Worm (Caenorhabditis elegans) whole organism, L1 larva: ENCODE results near the gene F18A1.1.

Source experiments
- C04F5.9 ChIP-seq: sonication (generic microtip); optimal IDR thresholded peaks from 2 replicates; lab custom pipeline; 2016; ENCODE audit warnings: missing genetic modification characterization, missing compliant biosample characterization
- C16A3.4 ChIP-seq: fragments of 150-350 bp; optimal IDR thresholded peaks from 2 replicates; lab custom pipeline; 2014; ENCODE audit warnings: missing biosample characterization, missing genetic modification characterization
- C34B4.2 ChIP-seq: sonication (generic microtip); optimal IDR thresholded peaks from 2 replicates; lab custom pipeline; 2017; ENCODE audit warnings: mild to moderate bottlenecking, missing genetic modification characterization, missing compliant biosample characterization
- F16B12.6 ChIP-seq: fragments of 150-350 bp; optimal IDR thresholded peaks from 2 replicates; lab custom pipeline; 2014; ENCODE audit warnings: missing biosample characterization, missing genetic modification characterization
- ama-1 ChIP-seq: fragments of 150-350 bp; optimal IDR thresholded peaks from 2 replicates; lab custom pipeline; 2014
- blmp-1 ChIP-seq: fragments of 150-350 bp; optimal IDR thresholded peaks from 2 replicates; lab custom pipeline; 2014; ENCODE audit warnings: missing biosample characterization, missing genetic modification characterization
- ceh-82 ChIP-seq, 3 experiments: fragments of 150-350 bp in 1 of 3; sonication (generic microtip) in 2 of 3; optimal IDR thresholded peaks; 2 replicates each; lab custom pipeline; 2014 to 2017; ENCODE audit warnings: missing biosample characterization in 3 of 3, missing genetic modification characterization in 3 of 3
- ceh-88 ChIP-seq: fragments of 200-800 bp; sonication (Bioruptor generic); IDR thresholded peaks from 2 replicates; pipeline ENCODE4 v1.3.6; 2022; ENCODE audit warnings: missing genetic modification characterization, missing compliant biosample characterization
- ceh-90 ChIP-seq: sonication (generic microtip); optimal IDR thresholded peaks from 2 replicates; lab custom pipeline; 2016; ENCODE audit warnings: missing genetic modification characterization, missing compliant biosample characterization
- ces-1 ChIP-seq: fragments of 150-350 bp; optimal IDR thresholded peaks from 2 replicates; lab custom pipeline; 2014; ENCODE audit warnings: missing biosample characterization, missing genetic modification reagents, missing genetic modification characterization
- dsc-1 ChIP-seq: sonication (generic microtip); optimal IDR thresholded peaks from 2 replicates; lab custom pipeline; 2016; ENCODE audit warnings: mild to moderate bottlenecking, missing genetic modification characterization, missing compliant biosample characterization
- efl-1 ChIP-seq, 4 experiments: fragments of 150-350 bp; optimal IDR thresholded peaks in 3 of 4; peaks in 1 of 4; 1 replicate in 1 of 4; 2 replicates in 3 of 4; lab custom pipeline; 2014; ENCODE audit warnings: missing biosample characterization in 2 of 4, missing genetic modification characterization in 2 of 4, missing genetic modification reagents in 2 of 4
- efl-3 ChIP-seq: fragments of 200-800 bp; sonication (Bioruptor generic); optimal IDR thresholded peaks from 2 replicates; lab custom pipeline; 2018; ENCODE audit warnings: mild to moderate bottlenecking, missing genetic modification characterization, missing compliant biosample characterization
- elt-2 ChIP-seq: sonication (generic microtip); optimal IDR thresholded peaks from 2 replicates; lab custom pipeline; 2016; ENCODE audit warnings: missing genetic modification characterization, mild to moderate bottlenecking, inconsistent platforms, missing compliant biosample characterization, missing genetic modification reagents
- grh-1 ChIP-seq: fragments of 200-800 bp; sonication (Bioruptor generic); IDR thresholded peaks from 2 replicates; pipeline ENCODE4 v1.3.6; 2022; ENCODE audit warnings: missing genetic modification reagents, missing genetic modification characterization, missing compliant biosample characterization
- irx-1 ChIP-seq: sonication (generic microtip); optimal IDR thresholded peaks from 2 replicates; lab custom pipeline; 2016; ENCODE audit warnings: missing genetic modification characterization, missing compliant biosample characterization
- isw-1 ChIP-seq: fragments of 200-800 bp; sonication (Bioruptor generic); IDR thresholded peaks from 2 replicates; pipeline ENCODE4 v1.3.6; 2022; ENCODE audit warnings: missing genetic modification characterization, missing compliant biosample characterization
- lin-14 ChIP-seq: fragments of 200-800 bp; sonication (Bioruptor generic); optimal IDR thresholded peaks from 2 replicates; lab custom pipeline; 2018; ENCODE audit warnings: mild to moderate bottlenecking, missing genetic modification characterization, moderate library complexity, missing compliant biosample characterization
- lin-35 ChIP-seq, 2 experiments: fragments of 150-350 bp; optimal IDR thresholded peaks; 2 replicates each; lab custom pipeline; 2014; ENCODE audit warnings: missing biosample characterization in 2 of 2, missing genetic modification characterization in 2 of 2, missing genetic modification reagents in 2 of 2
- lsy-2 ChIP-seq, 2 experiments: fragments of 150-350 bp; optimal IDR thresholded peaks; 2 replicates each; lab custom pipeline; 2014; ENCODE audit warnings: missing biosample characterization in 2 of 2, missing genetic modification characterization in 2 of 2
- mep-1 ChIP-seq: fragments of 150-350 bp; optimal IDR thresholded peaks from 2 replicates; lab custom pipeline; 2014; ENCODE audit warnings: missing biosample characterization, missing genetic modification characterization
- nhr-20 ChIP-seq: sonication (generic microtip); optimal IDR thresholded peaks from 2 replicates; lab custom pipeline; 2016; ENCODE audit warnings: mild to moderate bottlenecking, missing genetic modification characterization, missing compliant biosample characterization
- nhr-237 ChIP-seq: fragments of 150-350 bp; optimal IDR thresholded peaks from 2 replicates; lab custom pipeline; 2014; ENCODE audit warnings: missing biosample characterization, missing genetic modification characterization
- nhr-71 ChIP-seq: sonication (generic microtip); optimal IDR thresholded peaks from 2 replicates; lab custom pipeline; 2016; ENCODE audit warnings: mild to moderate bottlenecking, missing genetic modification characterization, moderate library complexity, missing compliant biosample characterization
- nhr-84 ChIP-seq: sonication (generic microtip); optimal IDR thresholded peaks from 2 replicates; lab custom pipeline; 2017; ENCODE audit warnings: missing biosample characterization, missing genetic modification characterization
- nhr-85 ChIP-seq: sonication (generic microtip); peaks from one replicate; lab custom pipeline; 2016; ENCODE audit warnings: missing genetic modification characterization, inconsistent platforms, missing compliant biosample characterization
- nhr-90 ChIP-seq: sonication (generic microtip); optimal IDR thresholded peaks from 2 replicates; lab custom pipeline; 2016; ENCODE audit warnings: mild to moderate bottlenecking, missing genetic modification characterization, missing compliant biosample characterization; ENCODE audit not compliant: poor library complexity
- pag-3 ChIP-seq: sonication (generic microtip); optimal IDR thresholded peaks from 2 replicates; lab custom pipeline; 2017; ENCODE audit warnings: missing genetic modification characterization, mild to moderate bottlenecking, missing compliant biosample characterization, antibody characterized with exemption, borderline replicate concordance; ENCODE audit not compliant: insufficient read depth
- pqm-1 ChIP-seq: sonication (generic microtip); optimal IDR thresholded peaks from 3 replicates; lab custom pipeline; 2017; ENCODE audit warnings: missing biosample characterization, missing genetic modification characterization
- snu-23 ChIP-seq: sonication (generic microtip); optimal IDR thresholded peaks from 2 replicates; lab custom pipeline; 2016; ENCODE audit warnings: missing genetic modification characterization, missing compliant biosample characterization
- sox-4 ChIP-seq: sonication (generic microtip); optimal IDR thresholded peaks from 2 replicates; lab custom pipeline; 2016; ENCODE audit warnings: missing genetic modification characterization, missing compliant biosample characterization
- sptf-1 ChIP-seq: fragments of 150-350 bp; optimal IDR thresholded peaks from 2 replicates; lab custom pipeline; 2014; ENCODE audit warnings: missing biosample characterization, missing genetic modification characterization
- tbx-2 ChIP-seq: sonication (generic microtip); optimal IDR thresholded peaks from 2 replicates; lab custom pipeline; 2016; ENCODE audit warnings: missing genetic modification characterization, missing compliant biosample characterization
- unc-130 ChIP-seq: fragments of 150-350 bp; optimal IDR thresholded peaks from 2 replicates; lab custom pipeline; 2017; ENCODE audit warnings: missing biosample characterization, missing genetic modification characterization, inconsistent platforms
- xbp-1 ChIP-seq: sonication (generic microtip); optimal IDR thresholded peaks from 2 replicates; lab custom pipeline; 2016; ENCODE audit warnings: missing genetic modification characterization, missing compliant biosample characterization
- zag-1 ChIP-seq: fragments of 150-350 bp; optimal IDR thresholded peaks from 2 replicates; lab custom pipeline; 2014; ENCODE audit warnings: missing biosample characterization, missing genetic modification characterization
- zip-4 ChIP-seq: fragments of 200-800 bp; sonication (Bioruptor generic); optimal IDR thresholded peaks from 2 replicates; lab custom pipeline; 2018; ENCODE audit warnings: mild to moderate bottlenecking, missing genetic modification characterization, moderate library complexity, missing compliant biosample characterization
- ztf-11 ChIP-seq, 2 experiments: sonication (generic microtip); optimal IDR thresholded peaks; 2 replicates each; lab custom pipeline; 2016 to 2017; ENCODE audit warnings: missing genetic modification characterization in 2 of 2, missing biosample characterization in 1 of 2, missing compliant biosample characterization in 1 of 2
- ztf-4 ChIP-seq: fragments of 150-350 bp; optimal IDR thresholded peaks from 2 replicates; lab custom pipeline; 2014; ENCODE audit warnings: missing biosample characterization, missing genetic modification characterization

The F18A1.1 gene

ce11 chrII:7679499-7680012, 5.1 kb upstream of the F18A1.1 start (continued):
- TF ChIP-seq efl-3 (GFP tag; lab: Kevin White, UChicago), result no peak
- no peak for TF ChIP-seq pqm-1
- no peak for TF ChIP-seq ceh-88
- TF ChIP-seq xbp-1 (tag; lab: Kevin White, UChicago), result no peak
- no peak for TF ChIP-seq efl-1 (optimal IDR thresholded peaks at IDR 0.05; lab: Kevin White, UChicago)
- TF ChIP-seq efl-1 (GFP tag; optimal IDR thresholded peaks at IDR 0.05 in 1 of 2; lab: Kevin White, UChicago), result peak in 1 of 2 experiments; percentile 77
- peak; percentile 40 for TF ChIP-seq nhr-71 (tag; lab: Kevin White, UChicago)
- TF ChIP-seq snu-23 (GFP tag; lab: Kevin White, UChicago), result peak; percentile 35
- no peak for TF ChIP-seq C16A3.4 (tag; lab: Kevin White, UChicago)
- TF ChIP-seq tbx-2 (tag; lab: Kevin White, UChicago), result no peak
- TF ChIP-seq grh-1 (GFP tag; lab: Robert Waterston, UW), result peak; percentile 71
- no peak for TF ChIP-seq sptf-1
- TF ChIP-seq dsc-1, result no peak
- no peak for TF ChIP-seq lin-35 (GFP tag; optimal IDR thresholded peaks at IDR 0.05; lab: Kevin White, UChicago)
- no peak for TF ChIP-seq C04F5.9 (tag; lab: Kevin White, UChicago)
- TF ChIP-seq, all 84 proteins: peak for 9

ce11 chrII:7681898-7682297, 2.8 kb upstream of the F18A1.1 start, which contains the start of gene lin-26:
lin-26 (plus strand) TSS chrII:7682198.
- TF ChIP-seq irx-1 (tag; lab: Kevin White, UChicago), result no peak
- TF ChIP-seq efl-1 (optimal IDR thresholded peaks at IDR 0.05; lab: Kevin White, UChicago), result no peak
- TF ChIP-seq efl-1 (GFP tag; optimal IDR thresholded peaks at IDR 0.05 in 1 of 2; lab: Kevin White, UChicago), result peak in 1 of 2 experiments; percentile 82

ce11 chrII:7682488-7682887, 2.2 kb upstream of the F18A1.1 start:
- TF ChIP-seq ces-1 (no peak), sptf-1 (no peak), ztf-4 (tag; lab: Kevin White, UChicago) (peak; percentile 3), nhr-85 (peak; percentile 52)

ce11 chrII:7690384-7690783, 5.7 kb downstream of the F18A1.1 start, which contains the start of gene pid-1:
pid-1 (minus strand) TSS chrII:7690556.
- no peak for TF ChIP-seq lin-35 (GFP tag; optimal IDR thresholded peaks at IDR 0.05; lab: Kevin White, UChicago)
- TF ChIP-seq C34B4.2 (tag; lab: Kevin White, UChicago), result no peak
- TF ChIP-seq nhr-85, result no peak
- no peak for TF ChIP-seq grh-1 (GFP tag; lab: Robert Waterston, UW)
- no peak for TF ChIP-seq ceh-90 (tag; lab: Kevin White, UChicago)
- no peak for TF ChIP-seq nhr-84 (tag; lab: Kevin White, UChicago)
- no peak for TF ChIP-seq pqm-1
- TF ChIP-seq tbx-2 (tag; lab: Kevin White, UChicago), result no peak
- no peak for TF ChIP-seq unc-130 (tag; lab: Kevin White, UChicago)
- TF ChIP-seq ceh-88, result no peak
- no peak for TF ChIP-seq sox-4 (tag; lab: Kevin White, UChicago)
- TF ChIP-seq nhr-237, result no peak
- TF ChIP-seq irx-1 (tag; lab: Kevin White, UChicago), result no peak
- TF ChIP-seq zip-4, result no peak

ce11 chrII:7693929-7694328, 9.2 kb downstream of the F18A1.1 start, which contains the start of gene nhx-2:
nhx-2 (minus strand) TSS chrII:7693957.
- TF ChIP-seq ceh-82 (tag; optimal IDR thresholded peaks at IDR 0.05; lab: Kevin White, UChicago) (no peak), elt-2 (tag; lab: Kevin White, UChicago) (peak; percentile 65), ztf-11 (tag; optimal IDR thresholded peaks at IDR 0.05; lab: Kevin White, UChicago) (no peak)

ce11 chrII:7694745-7695144, 10.1 kb downstream of the F18A1.1 start:
- TF ChIP-seq elt-2 (tag; lab: Kevin White, UChicago), result peak; percentile 56
- TF ChIP-seq blmp-1, result no peak

ce11 chrII:7695636-7696035, 10.9 kb downstream of the F18A1.1 start:
- TF ChIP-seq irx-1 (tag; lab: Kevin White, UChicago) (no peak), ceh-82 (tag; optimal IDR thresholded peaks at IDR 0.05; lab: Kevin White, UChicago) (no peak), lsy-2 (tag; optimal IDR thresholded peaks at IDR 0.05; lab: Kevin White, UChicago) (no peak), nhr-237 (no peak), ama-1 (lab: Kevin White, UChicago) (no peak), nhr-20 (tag; lab: Kevin White, UChicago) (peak; percentile 24), pag-3 (tag; lab: Kevin White, UChicago) (no peak), isw-1 (no peak), lin-14 (GFP tag; lab: Kevin White, UChicago) (peak; percentile 33), nhr-84 (tag; lab: Kevin White, UChicago) (no peak), C34B4.2 (tag; lab: Kevin White, UChicago) (no peak), F16B12.6 (tag; lab: Kevin White, UChicago) (no peak), mep-1 (no peak), zag-1 (tag; lab: Kevin White, UChicago) (no peak), nhr-90 (tag; lab: Kevin White, UChicago) (peak; percentile 20), dsc-1 (no peak), elt-2 (tag; lab: Kevin White, UChicago) (peak; percentile 95)
